Fruit fly (Drosophila melanogaster) whole organism, embryonic: ENCODE measurements around the gene nAChRalpha3.

Experiments used
- Adf1 ChIP-seq: fragments of 200-800 bp; sonication (Bioruptor generic); IDR thresholded peaks from 2 replicates; pipeline ENCODE4 v1.3.6; 2022; ENCODE audit warnings: missing biosample characterization, missing genetic modification characterization
- Asciz ChIP-seq: fragments of 200-800 bp; sonication (Bioruptor generic); optimal IDR thresholded peaks from 2 replicates; lab custom pipeline; 2017; ENCODE audit warnings: missing biosample characterization, mild to moderate bottlenecking, missing genetic modification characterization, missing genetic modification reagents
- Atf-2 ChIP-seq: fragments of 200-800 bp; sonication (Bioruptor generic); optimal IDR thresholded peaks from 2 replicates; lab custom pipeline; 2016; ENCODE audit warnings: missing biosample characterization, missing genetic modification characterization
- Blimp-1 ChIP-seq: fragments of 200-800 bp; sonication (Bioruptor generic); optimal IDR thresholded peaks from 3 replicates; lab custom pipeline; 2018; ENCODE audit warnings: missing biosample characterization, missing genetic modification characterization, mild to moderate bottlenecking, moderate library complexity, missing genetic modification reagents
- C15 ChIP-seq: fragments of 200-800 bp; sonication (Bioruptor generic); IDR thresholded peaks from 3 replicates; pipeline ENCODE4 v1.3.6; 2022; ENCODE audit warnings: missing biosample characterization, missing genetic modification characterization
- CG11085 ChIP-seq: fragments of 200-800 bp; sonication (Bioruptor generic); IDR thresholded peaks from 2 replicates; pipeline ENCODE4 v1.3.6; 2022; ENCODE audit warnings: missing biosample characterization, missing genetic modification characterization
- CG11247 ChIP-seq: fragments of 200-800 bp; sonication (Bioruptor generic); IDR thresholded peaks from 2 replicates; pipeline ENCODE4 v1.3.6; 2022; ENCODE audit warnings: missing biosample characterization, missing genetic modification characterization
- CG11456 ChIP-seq: fragments of 200-800 bp; sonication (Bioruptor generic); IDR thresholded peaks from 3 replicates; pipeline ENCODE4 v1.3.6; 2022; ENCODE audit warnings: missing biosample characterization, missing genetic modification characterization
- CG13424 ChIP-seq: fragments of 200-800 bp; sonication (Bioruptor generic); optimal IDR thresholded peaks from 2 replicates; lab custom pipeline; 2019; ENCODE audit warnings: missing biosample characterization, mild to moderate bottlenecking, missing genetic modification characterization, moderate library complexity
- CG15479 ChIP-seq: fragments of 200-800 bp; sonication (Bioruptor generic); optimal IDR thresholded peaks from 3 replicates; lab custom pipeline; 2019; ENCODE audit warnings: missing biosample characterization, mild to moderate bottlenecking, missing genetic modification characterization, moderate library complexity
- CG17361 ChIP-seq: fragments of 200-800 bp; sonication (Bioruptor generic); IDR thresholded peaks from 3 replicates; pipeline ENCODE4 v1.3.6; 2022; ENCODE audit warnings: missing biosample characterization, missing genetic modification characterization
- CG3163 ChIP-seq: fragments of 200-800 bp; sonication (Bioruptor generic); optimal IDR thresholded peaks from 3 replicates; lab custom pipeline; 2016; ENCODE audit warnings: missing biosample characterization, missing genetic modification characterization
- CG34422 ChIP-seq: fragments of 200-800 bp; sonication (Bioruptor generic); IDR thresholded peaks from 3 replicates; pipeline ENCODE4 v1.3.6; 2022; ENCODE audit warnings: missing biosample characterization, missing genetic modification characterization
- CG3838 ChIP-seq: fragments of 200-800 bp; sonication (Bioruptor generic); optimal IDR thresholded peaks from 3 replicates; lab custom pipeline; 2016; ENCODE audit warnings: missing biosample characterization, missing genetic modification characterization
- CG4730 ChIP-seq: fragments of 200-800 bp; sonication (Bioruptor generic); IDR thresholded peaks from 2 replicates; pipeline ENCODE4 v1.3.6; 2022; ENCODE audit warnings: missing biosample characterization, missing genetic modification characterization
- CG7357 ChIP-seq: fragments of 200-800 bp; sonication (Bioruptor generic); IDR thresholded peaks from 3 replicates; pipeline ENCODE4 v1.3.6; 2022; ENCODE audit warnings: missing biosample characterization, missing genetic modification characterization
- CG7963 ChIP-seq: fragments of 200-800 bp; sonication (Bioruptor generic); IDR thresholded peaks from 3 replicates; pipeline ENCODE4 v1.3.6; 2022; ENCODE audit warnings: missing biosample characterization, missing genetic modification characterization; ENCODE audit not compliant: partially characterized antibody
- CG8281 ChIP-seq: fragments of 200-800 bp; sonication (Bioruptor generic); optimal IDR thresholded peaks from 2 replicates; lab custom pipeline; 2018; ENCODE audit warnings: missing biosample characterization, mild to moderate bottlenecking, missing genetic modification characterization, moderate library complexity
- Dp ChIP-seq: fragments of 200-800 bp; sonication (Bioruptor generic); optimal IDR thresholded peaks from 2 replicates; lab custom pipeline; 2018; ENCODE audit warnings: missing biosample characterization, mild to moderate bottlenecking, missing genetic modification characterization, moderate library complexity
- Ets65A ChIP-seq: fragments of 200-800 bp; sonication (Bioruptor generic); peaks from one replicate; lab custom pipeline; 2016; ENCODE audit warnings: missing biosample characterization, missing genetic modification characterization
- Ets97D ChIP-seq: fragments of 200-800 bp; sonication (Bioruptor generic); optimal IDR thresholded peaks from 3 replicates; lab custom pipeline; 2016; ENCODE audit warnings: missing biosample characterization, missing genetic modification characterization
- HLHmδ ChIP-seq: fragments of 200-800 bp; sonication (Bioruptor generic); optimal IDR thresholded peaks from 2 replicates; lab custom pipeline; 2018; ENCODE audit warnings: missing biosample characterization, mild to moderate bottlenecking, missing genetic modification characterization, moderate library complexity
- HmgZ ChIP-seq: fragments of 200-800 bp; sonication (Bioruptor generic); optimal IDR thresholded peaks from 2 replicates; lab custom pipeline; 2018; ENCODE audit warnings: missing biosample characterization, mild to moderate bottlenecking, missing genetic modification characterization
- Hr39 ChIP-seq: fragments of >200 bp; optimal IDR thresholded peaks from 2 replicates; lab custom pipeline; 2017
- Lhr ChIP-seq: fragments of 200-800 bp; sonication (Bioruptor generic); optimal IDR thresholded peaks from 3 replicates; lab custom pipeline; 2017; ENCODE audit warnings: mild to moderate bottlenecking, missing biosample characterization, missing genetic modification reagents, missing genetic modification characterization
- NC2β ChIP-seq: fragments of 200-800 bp; sonication (Bioruptor generic); optimal IDR thresholded peaks from 2 replicates; lab custom pipeline; 2016; ENCODE audit warnings: missing biosample characterization, missing genetic modification characterization
- Nf-YB ChIP-seq: fragments of 200-800 bp; sonication (Bioruptor generic); optimal IDR thresholded peaks from 3 replicates; lab custom pipeline; 2019; ENCODE audit warnings: missing biosample characterization, mild to moderate bottlenecking, missing genetic modification characterization, moderate library complexity
- PHDP ChIP-seq: fragments of 200-800 bp; sonication (Bioruptor generic); optimal IDR thresholded peaks from 3 replicates; lab custom pipeline; 2018; ENCODE audit warnings: missing biosample characterization, mild to moderate bottlenecking, missing genetic modification characterization, moderate library complexity
- Ravus ChIP-seq: fragments of 200-800 bp; sonication (Bioruptor generic); IDR thresholded peaks from 2 replicates; pipeline ENCODE4 v1.3.6; 2022; ENCODE audit warnings: missing biosample characterization, missing genetic modification characterization
- Rx ChIP-seq: fragments of 200-800 bp; sonication (Bioruptor generic); IDR thresholded peaks from 2 replicates; pipeline ENCODE4 v1.3.6; 2022; ENCODE audit warnings: missing biosample characterization, missing genetic modification characterization
- Scr ChIP-seq: fragments of 200-800 bp; sonication (Bioruptor generic); IDR thresholded peaks from 2 replicates; pipeline ENCODE4 v1.3.6; 2022; ENCODE audit warnings: missing biosample characterization, missing genetic modification characterization; ENCODE audit not compliant: partially characterized antibody
- al ChIP-seq: fragments of 200-800 bp; sonication (Bioruptor generic); IDR thresholded peaks from 2 replicates; pipeline ENCODE4 v1.3.6; 2022; ENCODE audit warnings: missing biosample characterization, missing genetic modification characterization
- ase ChIP-seq: fragments of 200-800 bp; sonication (Bioruptor generic); IDR thresholded peaks from 3 replicates; pipeline ENCODE4 v1.3.6; 2022; ENCODE audit warnings: missing biosample characterization, missing genetic modification characterization
- ato ChIP-seq: fragments of 200-800 bp; sonication (Bioruptor generic); IDR thresholded peaks from 2 replicates; pipeline ENCODE4 v1.3.6; 2022; ENCODE audit warnings: missing biosample characterization, missing genetic modification characterization; ENCODE audit not compliant: partially characterized antibody
- chif ChIP-seq, 2 experiments: fragments of 200-800 bp; sonication (Bioruptor generic); optimal IDR thresholded peaks; 3 replicates each; lab custom pipeline; 2016; ENCODE audit warnings: missing biosample characterization in 2 of 2, missing genetic modification characterization in 2 of 2
- dati ChIP-seq: fragments of 200-800 bp; sonication (Bioruptor generic); IDR thresholded peaks from 2 replicates; pipeline ENCODE4 v1.3.6; 2022; ENCODE audit warnings: missing biosample characterization, missing genetic modification characterization
- disco-r ChIP-seq: fragments of 200-800 bp; sonication (Bioruptor generic); optimal IDR thresholded peaks from 2 replicates; lab custom pipeline; 2016; ENCODE audit warnings: missing biosample characterization, missing genetic modification characterization
- fd96Cb ChIP-seq: fragments of 200-800 bp; sonication (Bioruptor generic); optimal IDR thresholded peaks from 2 replicates; lab custom pipeline; 2018; ENCODE audit warnings: missing biosample characterization, mild to moderate bottlenecking, missing genetic modification characterization, moderate library complexity
- ham ChIP-seq: fragments of 200-800 bp; sonication (Bioruptor generic); IDR thresholded peaks from 2 replicates; pipeline ENCODE4 v1.3.6; 2022; ENCODE audit warnings: missing biosample characterization, missing genetic modification characterization
- jing ChIP-seq: fragments of 200-800 bp; sonication (Bioruptor generic); optimal IDR thresholded peaks from 2 replicates; lab custom pipeline; 2018; ENCODE audit warnings: missing biosample characterization, mild to moderate bottlenecking, missing genetic modification characterization
- lilli ChIP-seq: fragments of 200-800 bp; sonication (Bioruptor generic); optimal IDR thresholded peaks from 3 replicates; lab custom pipeline; 2016; ENCODE audit warnings: missing biosample characterization, missing genetic modification characterization
- lola ChIP-seq, 3 experiments: fragments of >200 bp in 2 of 3; fragments of 200-800 bp in 1 of 3; sonication (Bioruptor generic) in 1 of 3; optimal IDR thresholded peaks; 2 replicates each; lab custom pipeline; 2017 to 2019; ENCODE audit warnings: missing biosample characterization in 3 of 3, missing genetic modification characterization in 3 of 3, mild to moderate bottlenecking in 1 of 3, moderate library complexity in 1 of 3
- mam ChIP-seq: fragments of 200-800 bp; sonication (Bioruptor generic); optimal IDR thresholded peaks from 3 replicates; lab custom pipeline; 2016; ENCODE audit warnings: missing biosample characterization, missing genetic modification characterization
- mirr ChIP-seq: fragments of 200-800 bp; sonication (Bioruptor generic); optimal IDR thresholded peaks from 3 replicates; lab custom pipeline; 2018; ENCODE audit warnings: missing biosample characterization, mild to moderate bottlenecking, missing genetic modification characterization
- nau ChIP-seq: fragments of 200-800 bp; sonication (Bioruptor generic); optimal IDR thresholded peaks from 3 replicates; lab custom pipeline; 2017; ENCODE audit warnings: missing biosample characterization, mild to moderate bottlenecking, missing genetic modification characterization, missing genetic modification reagents
- org-1 ChIP-seq: fragments of 200-800 bp; sonication (Bioruptor generic); optimal IDR thresholded peaks from 2 replicates; lab custom pipeline; 2017; ENCODE audit warnings: missing biosample characterization, missing genetic modification characterization
- sens ChIP-seq: fragments of 200-800 bp; sonication (Bioruptor generic); peaks from one replicate; lab custom pipeline; 2016; ENCODE audit warnings: missing biosample characterization, missing genetic modification characterization
- sima ChIP-seq: fragments of 200-800 bp; sonication (Bioruptor generic); optimal IDR thresholded peaks from 2 replicates; lab custom pipeline; 2016; ENCODE audit warnings: missing biosample characterization, missing genetic modification characterization
- slp2 ChIP-seq: fragments of 200-800 bp; sonication (Bioruptor generic); optimal IDR thresholded peaks from 2 replicates; lab custom pipeline; 2016; ENCODE audit warnings: missing biosample characterization, missing genetic modification characterization
- stc ChIP-seq: fragments of 200-800 bp; sonication (Bioruptor generic); IDR thresholded peaks from 2 replicates; pipeline ENCODE4 v1.3.6; 2022; ENCODE audit warnings: missing biosample characterization, missing genetic modification characterization
- tx ChIP-seq: fragments of 200-800 bp; sonication (Bioruptor generic); optimal IDR thresholded peaks from 2 replicates; lab custom pipeline; 2016; ENCODE audit warnings: missing biosample characterization, missing genetic modification characterization
- usp ChIP-seq: fragments of >200 bp; optimal IDR thresholded peaks from 2 replicates; lab custom pipeline; 2017; ENCODE audit warnings: missing biosample characterization, missing genetic modification characterization

nAChRalpha3 gene

DNA sequence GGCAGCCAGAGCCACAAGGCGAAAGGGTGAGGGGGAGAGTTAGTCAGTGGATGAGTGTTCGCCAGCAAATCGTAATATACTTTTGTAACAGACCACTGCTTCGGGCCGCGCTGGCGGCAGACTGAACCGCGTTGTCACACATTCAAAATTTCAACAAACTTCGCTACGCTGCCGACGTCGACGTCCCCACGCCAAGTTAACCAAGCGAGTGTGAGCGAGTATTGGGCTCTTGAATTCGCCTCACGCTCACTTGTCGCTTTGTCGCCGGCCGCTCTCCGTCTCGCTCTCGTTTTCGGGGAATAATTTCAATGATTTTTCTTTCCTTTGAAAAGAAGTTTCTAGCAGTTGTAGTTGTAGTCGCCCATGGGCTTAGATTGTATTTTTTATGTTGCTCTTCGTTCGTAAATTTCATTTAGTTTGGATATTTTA is 44.6 kb upstream of the nAChRalpha3 start, which contains the start of gene lawc (continued):
- TF ChIP-seq HLHmδ = no peak
- TF ChIP-seq Adf1 = peak; percentile 94
- TF ChIP-seq fd96Cb (tag; lab: Kevin White, UChicago) = no peak
- TF ChIP-seq Ets65A = no peak
- no peak for TF ChIP-seq CG15479 (GFP tag; lab: Kevin White, UChicago)
- peak; percentile 47 for TF ChIP-seq nau
- TF ChIP-seq ato (GFP tag; lab: Robert Waterston, UW) = peak; percentile 49; the same call in 1 of the 2 replicates
- TF ChIP-seq HmgZ (tag; lab: Kevin White, UChicago) = peak; percentile 57
- no peak for TF ChIP-seq Blimp-1
- no peak for TF ChIP-seq Asciz (GFP tag; lab: Kevin White, UChicago)
- TF ChIP-seq CG7357 = no peak
- no peak for TF ChIP-seq Ravus (GFP tag; lab: Robert Waterston, UW)
- peak; percentile 53 for TF ChIP-seq sens (GFP tag; lab: Kevin White, UChicago)
- no peak for TF ChIP-seq CG17361 (GFP tag; lab: Robert Waterston, UW)
- no peak for TF ChIP-seq CG11456 (GFP tag; lab: Robert Waterston, UW)
- TF ChIP-seq lola (GFP tag; optimal IDR thresholded peaks at IDR 0.05; lab: Kevin White, UChicago) = no peak
- TF ChIP-seq tx (GFP tag; lab: Kevin White, UChicago) = no peak
- peak; percentile 32 for TF ChIP-seq Nf-YB (GFP tag; lab: Kevin White, UChicago)
- no peak for TF ChIP-seq ham
- no peak for TF ChIP-seq mam
- no peak for TF ChIP-seq jing (GFP tag; lab: Kevin White, UChicago)
- no peak for TF ChIP-seq chif (GFP tag; optimal IDR thresholded peaks at IDR 0.05; lab: Kevin White, UChicago)
- TF ChIP-seq Atf-2 (GFP tag; lab: Kevin White, UChicago) = no peak
- peak; percentile 43; the same call in 1 of the 2 replicates for TF ChIP-seq CG11085 (GFP tag; lab: Robert Waterston, UW)
- TF ChIP-seq Rx (GFP tag; lab: Robert Waterston, UW) = no peak
- TF ChIP-seq CG11247 (GFP tag; lab: Robert Waterston, UW) = no peak
- no peak for TF ChIP-seq Hr39 (lab: Kevin White, UChicago)
- no peak for TF ChIP-seq CG3838
- no peak for TF ChIP-seq Lhr (GFP tag; lab: Kevin White, UChicago)
- TF ChIP-seq dati (GFP tag; lab: Robert Waterston, UW) = no peak
- no peak for TF ChIP-seq slp2 (GFP tag; lab: Kevin White, UChicago)
- TF ChIP-seq lilli = no peak
- TF ChIP-seq disco-r (GFP tag; lab: Kevin White, UChicago) = no peak
- TF ChIP-seq mirr (GFP tag; lab: Kevin White, UChicago) = peak; percentile 86
- TF ChIP-seq usp = no peak
- no peak for TF ChIP-seq sima (GFP tag; lab: Kevin White, UChicago)
- TF ChIP-seq CG13424 (tag; lab: Kevin White, UChicago) = peak; percentile 13
- TF ChIP-seq C15 (GFP tag; lab: Robert Waterston, UW) = peak; percentile 46; the same call in 1 of the 3 replicates
- peak; percentile 35; the same call in 1 of the 2 replicates for TF ChIP-seq stc (GFP tag; lab: Robert Waterston, UW)
- TF ChIP-seq CG3163 (GFP tag; lab: Kevin White, UChicago) = no peak
- TF ChIP-seq CG4730 = no peak
- no peak for TF ChIP-seq al
- TF ChIP-seq org-1 (GFP tag; lab: Kevin White, UChicago) = no peak
- TF ChIP-seq Ets97D = no peak
- peak; percentile 12 for TF ChIP-seq NC2β
- peak; percentile 67; the same call in 1 of the 3 replicates for TF ChIP-seq CG34422 (GFP tag; lab: Robert Waterston, UW)
- TF ChIP-seq PHDP (tag; lab: Kevin White, UChicago) = peak; percentile 33
- 0 out of 3 replicates have a peak, but pooled peaks have one; percentile 37 for TF ChIP-seq ase
- TF ChIP-seq CG8281 (tag; lab: Kevin White, UChicago) = no peak
- no peak for TF ChIP-seq CG7963
- peak; percentile 1 for TF ChIP-seq Dp
- TF ChIP-seq Scr (GFP tag; lab: Robert Waterston, UW) = peak; percentile 20; the same call in 1 of the 2 replicates
